Fruit fly (Drosophila melanogaster): ENCODE results near the gene Nlp.

The Nlp gene

dm6 chr3R:30012602-30013489 lies 8.3 kb downstream of the Nlp start (continued):
- no peak for TF ChIP-seq CG2202 (tag; optimal IDR thresholded peaks at IDR 0.05)
- no peak for TF ChIP-seq esg (GFP tag; conservative IDR thresholded peaks at IDR 0.05)
- peak; percentile 78 for TF ChIP-seq CG13624 (GFP tag; optimal IDR thresholded peaks at IDR 0.05)
- TF ChIP-seq CG10543 (GFP tag; optimal IDR thresholded peaks at IDR 0.05), result peak; percentile 18
- TF ChIP-seq CG8388 (GFP tag; optimal IDR thresholded peaks at IDR 0.05), result no peak
- TF ChIP-seq zfh1 (GFP tag; IDR thresholded peaks at IDR 0.05), result no peak
- TF ChIP-seq hkb (optimal IDR thresholded peaks at IDR 0.05), result no peak
- TF ChIP-seq hkb (GFP tag; IDR thresholded peaks at IDR 0.05), result peak; percentile 47
- TF ChIP-seq luna (GFP tag; optimal IDR thresholded peaks at IDR 0.05), result no peak
- no peak; the same call in 1 of the 2 replicates for TF ChIP-seq sisA (GFP tag; IDR thresholded peaks at IDR 0.05)
- no peak for TF ChIP-seq Side (GFP tag; optimal IDR thresholded peaks at IDR 0.05)
- 0 out of 2 replicates have a peak, but pooled peaks have one; percentile 9 for TF ChIP-seq ttk (GFP tag; IDR thresholded peaks at IDR 0.05)
- TF ChIP-seq CG10147 (GFP tag; optimal IDR thresholded peaks at IDR 0.05), result no peak
- no peak for TF ChIP-seq CG18262 (tag; optimal IDR thresholded peaks at IDR 0.05)
- TF ChIP-seq NC2β (GFP tag; optimal IDR thresholded peaks at IDR 0.05), result no peak
- TF ChIP-seq en (GFP tag; optimal IDR thresholded peaks at IDR 0.05), result no peak
- TF ChIP-seq HHEX (GFP tag; optimal IDR thresholded peaks at IDR 0.05), result no peak
- TF ChIP-seq nerfin-2 (GFP tag; IDR thresholded peaks at IDR 0.05; ENCODE audit: partially characterized antibody), result no peak
- TF ChIP-seq H15 (GFP tag; IDR thresholded peaks at IDR 0.05), result no peak
- no peak for TF ChIP-seq jumu (GFP tag; optimal IDR thresholded peaks at IDR 0.05)
- no peak for TF ChIP-seq CG5245 (GFP tag; optimal IDR thresholded peaks at IDR 0.05)
- no peak for TF ChIP-seq repo (GFP tag; optimal IDR thresholded peaks at IDR 0.05)
- TF ChIP-seq CG12219 (GFP tag; optimal IDR thresholded peaks at IDR 0.05), result no peak
- no peak for TF ChIP-seq lov (optimal IDR thresholded peaks at IDR 0.05)
- TF ChIP-seq lov (GFP tag; IDR thresholded peaks at IDR 0.05), result no peak
- no peak for TF ChIP-seq cad (GFP tag; optimal IDR thresholded peaks at IDR 0.05)
- TF ChIP-seq ems (GFP tag; optimal IDR thresholded peaks at IDR 0.05), result peak; percentile 7
- peak; percentile 6 for TF ChIP-seq CG7839 (tag; optimal IDR thresholded peaks at IDR 0.05)
- TF ChIP-seq ro (GFP tag; IDR thresholded peaks at IDR 0.05), result no peak
- no peak for TF ChIP-seq CHES-1-like (GFP tag; optimal IDR thresholded peaks at IDR 0.05)
- TF ChIP-seq Dref (GFP tag; IDR thresholded peaks at IDR 0.05), result no peak
- TF ChIP-seq klu (GFP tag; IDR thresholded peaks at IDR 0.05), result no peak
- no peak for TF ChIP-seq CG2712 (tag; optimal IDR thresholded peaks at IDR 0.05)
- TF ChIP-seq H2.0 (GFP tag; IDR thresholded peaks at IDR 0.05), result 0 out of 2 replicates have a peak, but pooled peaks have one; percentile 19
- TF ChIP-seq NFAT (GFP tag; IDR thresholded peaks at IDR 0.05), result peak; percentile 49; the same call in 1 of the 2 replicates
- no peak for TF ChIP-seq maf-S (GFP tag; optimal IDR thresholded peaks at IDR 0.05)
- no peak for TF ChIP-seq CG3847 (GFP tag; IDR thresholded peaks at IDR 0.05)
- no peak for TF ChIP-seq CG13775 (GFP tag; optimal IDR thresholded peaks at IDR 0.05)
- peak; percentile 27 for TF ChIP-seq CG34376 (GFP tag; optimal IDR thresholded peaks at IDR 0.05)
- 0 out of 2 replicates have a peak, but pooled peaks have one; percentile 42 for TF ChIP-seq CG14441 (GFP tag; IDR thresholded peaks at IDR 0.05)
- no peak for TF ChIP-seq CG10979 (tag; optimal IDR thresholded peaks at IDR 0.05)
- peak in 1 of 2 experiments; percentile 88 for TF ChIP-seq Pdp1 (GFP tag; optimal IDR thresholded peaks at IDR 0.05)
- no peak for TF ChIP-seq tio (GFP tag; optimal IDR thresholded peaks at IDR 0.05)
- peak; percentile 36; the same call in 1 of the 2 replicates for TF ChIP-seq al (GFP tag; IDR thresholded peaks at IDR 0.05)
- TF ChIP-seq bab2 (GFP tag; optimal IDR thresholded peaks at IDR 0.05), result no peak
- peak; percentile 48; the same call in 1 of the 2 replicates for TF ChIP-seq slbo (GFP tag; IDR thresholded peaks at IDR 0.05)
- TF ChIP-seq Hsf (GFP tag; optimal IDR thresholded peaks at IDR 0.05), result no peak
- no peak for TF ChIP-seq CG1529 (GFP tag; optimal IDR thresholded peaks at IDR 0.05)
- TF ChIP-seq emc (GFP tag; optimal IDR thresholded peaks at IDR 0.05), result no peak
- TF ChIP-seq grau (tag; optimal IDR thresholded peaks at IDR 0.05), result peak; percentile 80
- peak; percentile 6 for TF ChIP-seq HLH54F (GFP tag; optimal IDR thresholded peaks at IDR 0.05)

All from whole organism, embryonic.